Fruit fly (Drosophila melanogaster) ovary, adult (tissue): ENCODE measurements around the gene Mur89F.

ENCODE experiments used
- CG17801 ChIP-seq: fragments of 200-800 bp; optimal IDR thresholded peaks from 2 replicates; lab custom pipeline; 2019; ENCODE audit warnings: missing biosample characterization, mild to moderate bottlenecking, missing genetic modification characterization, moderate library complexity; ENCODE audit not compliant: partially characterized antibody

Gene Mur89F

dm6 chr3R:17202080-17202785, at the start of gene Mur89F:
Gene Mur89F, minus strand, starts transcription at chr3R:17202130.
- no peak for TF ChIP-seq CG17801 (GFP tag; lab: Kevin White, UChicago)

- TF ChIP-seq CG17801 (GFP tag; lab: Kevin White, UChicago) = no peak
Observed at dm6 chr3R:17251271-17251670, 49.3 kb upstream of the Mur89F start.

dm6 chr3R:17249233-17249632, 47.3 kb upstream of the Mur89F start:
- TF ChIP-seq CG17801 (GFP tag; lab: Kevin White, UChicago) = no peak

dm6 chr3R:17247699-17248098, 45.8 kb upstream of the Mur89F start:
- TF ChIP-seq CG17801 (GFP tag; lab: Kevin White, UChicago) = no peak

- no peak for TF ChIP-seq CG17801 (GFP tag; lab: Kevin White, UChicago)
Observed at dm6 chr3R:17236936-17237335, 35.0 kb upstream of the Mur89F start.

dm6 chr3R:17231579-17231978, 29.6 kb upstream of the Mur89F start:
- no peak for TF ChIP-seq CG17801 (GFP tag; lab: Kevin White, UChicago)

dm6 chr3R:17222974-17223373, 21.0 kb upstream of the Mur89F start, which contains the start of gene CG31262:
Gene CG31262, minus strand, starts transcription at chr3R:17223074.
- no peak for TF ChIP-seq CG17801 (GFP tag; lab: Kevin White, UChicago)

dm6 chr3R:17219927-17220326, 18.0 kb upstream of the Mur89F start:
- TF ChIP-seq CG17801 (GFP tag; lab: Kevin White, UChicago) = no peak

dm6 chr3R:17209990-17210389, 8.1 kb upstream of the Mur89F start:
- no peak for TF ChIP-seq CG17801 (GFP tag; lab: Kevin White, UChicago)

dm6 chr3R:17206782-17207181, 4.9 kb upstream of the Mur89F start:
- no peak for TF ChIP-seq CG17801 (GFP tag; lab: Kevin White, UChicago)

dm6 chr3R:17197599-17197998, 4.3 kb downstream of the Mur89F start:
- no peak for TF ChIP-seq CG17801 (GFP tag; lab: Kevin White, UChicago)

dm6 chr3R:17193657-17194056, 8.3 kb downstream of the Mur89F start:
- TF ChIP-seq CG17801 (GFP tag; lab: Kevin White, UChicago) = no peak

dm6 chr3R:17192009-17192408, 9.9 kb downstream of the Mur89F start:
- TF ChIP-seq CG17801 (GFP tag; lab: Kevin White, UChicago) = no peak

- no peak for TF ChIP-seq CG17801 (GFP tag; lab: Kevin White, UChicago)
Observed at dm6 chr3R:17178140-17178539, 23.8 kb downstream of the Mur89F start.

- TF ChIP-seq CG17801 (GFP tag; lab: Kevin White, UChicago) = peak; percentile 27
Observed at dm6 chr3R:17151376-17152026, 50.4 kb downstream of the Mur89F start, which contains the start of gene CG5292. Gene CG5292, plus strand, starts transcription at chr3R:17151861.

dm6 chr3R:17150287-17150686, 51.6 kb downstream of the Mur89F start, which contains the start of gene Smug:
Gene Smug, plus strand, starts transcription at chr3R:17150587.
- TF ChIP-seq CG17801 (GFP tag; lab: Kevin White, UChicago) = no peak
